Worm (Caenorhabditis elegans) whole organism, L4/young adult: ENCODE data around the gene grl-5.

Experiments used
- W03F9.2 ChIP-seq: fragments of 150-350 bp; optimal IDR thresholded peaks from 2 replicates; lab custom pipeline; 2014; ENCODE audit warnings: missing biosample characterization, missing genetic modification characterization
- dao-5 ChIP-seq: sonication (generic microtip); optimal IDR thresholded peaks from 2 replicates; lab custom pipeline; 2016; ENCODE audit warnings: missing genotype, missing genetic modification characterization, moderate library complexity, missing compliant biosample characterization

DNA sequence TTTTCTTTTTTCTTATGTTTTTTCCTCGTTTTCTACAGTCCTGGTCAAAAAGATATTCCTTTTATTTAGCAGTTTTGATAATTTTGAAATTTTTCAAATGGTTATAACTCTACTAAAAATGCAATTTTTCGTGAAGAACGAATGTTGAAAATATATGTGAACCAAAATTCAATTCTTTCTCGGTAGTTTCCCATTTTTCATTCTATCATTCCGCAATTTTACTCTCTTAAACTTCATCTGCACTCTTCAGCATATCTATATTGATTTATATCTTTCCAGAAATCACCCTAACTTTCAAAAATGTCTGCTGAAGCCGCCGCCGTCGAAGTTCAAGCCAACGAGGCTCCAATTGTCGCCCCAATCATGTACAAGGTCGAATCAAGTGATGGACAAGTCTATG is 7.7 kb upstream of the grl-5 start, which contains the start of gene skr-7:
- TF ChIP-seq W03F9.2: no peak
- no peak for TF ChIP-seq dao-5
